Worm (Caenorhabditis elegans): ENCODE data around the gene clec-43.
"Not testable (repeated sequence)": the region's sequence is repeated elsewhere in the genome, so short reads cannot be mapped to it uniquely, and the experiment has no call there.

The clec-43 gene

ce11 chrII:937265-937664 lies 6.6 kb upstream of the clec-43 start:
- TF ChIP-seq elt-2 (tag; optimal IDR thresholded peaks at IDR 0.05) (no peak), ref-2 (tag; optimal IDR thresholded peaks at IDR 0.05) (peak; percentile 83)

ce11 chrII:938549-938948 lies 5.3 kb upstream of the clec-43 start, which contains the start of gene R07C3.3:
R07C3.3 (plus strand) TSS chrII:938849.
- no peak for TF ChIP-seq pha-4 (tag; optimal IDR thresholded peaks at IDR 0.05)
- TF ChIP-seq K09A11.1 (tag; optimal IDR thresholded peaks at IDR 0.05; ENCODE audit: insufficient read depth): no peak
- TF ChIP-seq pros-1 (tag; optimal IDR thresholded peaks at IDR 0.05): no peak
- TF ChIP-seq ceh-22 (tag; optimal IDR thresholded peaks at IDR 0.05): no peak
- no peak for TF ChIP-seq ceh-18 (tag; optimal IDR thresholded peaks at IDR 0.05)
- no peak for TF ChIP-seq Y22D7AL.16 (tag; optimal IDR thresholded peaks at IDR 0.05)
- TF ChIP-seq ttx-3 (tag; optimal IDR thresholded peaks at IDR 0.05): no peak
- no peak for TF ChIP-seq elt-4 (tag; optimal IDR thresholded peaks at IDR 0.05)
- no peak for TF ChIP-seq lin-11 (tag; optimal IDR thresholded peaks at IDR 0.05)
- no peak for TF ChIP-seq pat-9 (tag; optimal IDR thresholded peaks at IDR 0.05)

DNA sequence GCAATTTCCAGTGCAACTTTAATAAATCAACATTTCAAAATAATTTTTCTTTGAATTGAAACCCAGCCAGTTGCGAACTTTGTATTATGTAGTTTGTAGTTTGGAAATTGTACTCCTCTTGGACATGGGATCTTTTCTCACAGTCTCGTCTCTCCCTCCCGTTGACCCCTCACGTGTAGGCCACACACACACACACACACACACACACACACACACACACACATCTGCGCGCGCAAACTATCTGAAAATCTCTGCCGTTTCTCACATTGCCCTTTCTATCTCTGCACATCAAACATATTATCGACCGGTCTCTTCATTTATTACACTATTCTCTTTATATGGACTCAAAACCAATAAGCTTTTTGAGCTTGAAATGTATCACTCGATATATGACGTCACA lies 3.1 kb upstream of the clec-43 start, which contains the start of gene fbxc-36:
Gene fbxc-36 (plus strand): TSS at position 205 of the 400 bp plus-strand sequence.
- peak; percentile 48 for TF ChIP-seq hlh-30 (tag; optimal IDR thresholded peaks at IDR 0.05; ENCODE audit: insufficient read depth)
- no peak for TF ChIP-seq nfya-1 (tag; optimal IDR thresholded peaks at IDR 0.05)

DNA sequence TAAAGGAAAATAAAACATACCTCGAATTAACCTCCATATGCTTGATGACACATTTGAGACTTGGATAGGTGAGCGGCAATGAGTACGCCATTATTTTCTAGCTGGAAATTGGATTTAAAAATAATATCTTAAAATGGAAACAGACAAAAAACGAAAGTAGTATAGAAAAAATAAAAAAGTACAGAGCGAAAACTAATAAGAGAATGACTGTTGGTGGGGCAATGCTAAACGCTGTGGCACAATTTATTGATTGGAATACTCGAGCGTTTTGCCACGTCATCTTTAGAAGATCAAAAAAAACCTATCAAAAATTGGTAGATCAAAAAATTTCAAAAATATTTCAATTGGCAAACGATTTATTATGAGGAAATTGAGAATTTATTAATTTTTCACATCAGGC lies 4.2 kb downstream of the clec-43 start, which contains the start of gene fbxc-32:
Gene fbxc-32 (minus strand): TSS at position 101 of the 400 bp plus-strand sequence.
- TF ChIP-seq hlh-6 (tag; optimal IDR thresholded peaks at IDR 0.05): no peak
- TF ChIP-seq ceh-14 (tag; optimal IDR thresholded peaks at IDR 0.05): no peak
- TF ChIP-seq tbx-2 (tag; optimal IDR thresholded peaks at IDR 0.05): no peak
- no peak for TF ChIP-seq pat-9 (tag; optimal IDR thresholded peaks at IDR 0.05)
- TF ChIP-seq npax-4 (tag; optimal IDR thresholded peaks at IDR 0.05): no peak
- no peak for TF ChIP-seq unc-3 (GFP tag; conservative IDR thresholded peaks at IDR 0.05)
- TF ChIP-seq unc-3 (tag; optimal IDR thresholded peaks at IDR 0.05): no peak
- TF ChIP-seq ceh-48 (tag; optimal IDR thresholded peaks at IDR 0.05): no peak

DNA sequence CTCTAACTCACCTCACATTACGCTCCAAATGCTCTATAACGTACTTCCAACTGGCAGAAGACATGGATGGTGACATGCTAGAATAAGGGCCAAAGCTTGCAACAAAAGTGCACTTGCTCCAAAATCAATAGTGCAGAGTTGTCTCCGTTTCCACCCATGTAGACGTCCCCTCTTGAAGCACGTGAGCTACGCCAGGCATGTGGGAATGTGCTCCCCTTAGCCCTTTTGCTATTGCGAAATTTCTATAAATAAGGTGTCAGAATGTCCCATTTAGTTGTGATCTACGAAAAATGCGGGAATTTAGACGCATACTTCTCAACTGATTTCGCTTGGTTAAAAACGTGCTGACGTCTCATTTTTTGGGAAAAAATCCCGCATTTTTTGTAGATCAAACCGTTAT lies 6.5 kb downstream of the clec-43 start:
- TF ChIP-seq fkh-6 (tag; optimal IDR thresholded peaks at IDR 0.05): no peak
- TF ChIP-seq eyg-1 (tag; optimal IDR thresholded peaks at IDR 0.05): no peak
- peak; percentile 28 for TF ChIP-seq ceh-19 (GFP tag; optimal IDR thresholded peaks at IDR 0.05)
- TF ChIP-seq zip-5 (tag; optimal IDR thresholded peaks at IDR 0.05): no peak
- peak; percentile 46 for TF ChIP-seq ceh-48 (tag; optimal IDR thresholded peaks at IDR 0.05)

- TF ChIP-seq hlh-30 (tag; optimal IDR thresholded peaks at IDR 0.05; ENCODE audit: insufficient read depth) (peak; percentile 60), dmd-4 (tag; optimal IDR thresholded peaks at IDR 0.05; ENCODE audit: borderline replicate concordance) (no peak), ceh-48 (tag; optimal IDR thresholded peaks at IDR 0.05) (peak; percentile 6)
Observed at ce11 chrII:953052-953451, 9.2 kb downstream of the clec-43 start.

DNA sequence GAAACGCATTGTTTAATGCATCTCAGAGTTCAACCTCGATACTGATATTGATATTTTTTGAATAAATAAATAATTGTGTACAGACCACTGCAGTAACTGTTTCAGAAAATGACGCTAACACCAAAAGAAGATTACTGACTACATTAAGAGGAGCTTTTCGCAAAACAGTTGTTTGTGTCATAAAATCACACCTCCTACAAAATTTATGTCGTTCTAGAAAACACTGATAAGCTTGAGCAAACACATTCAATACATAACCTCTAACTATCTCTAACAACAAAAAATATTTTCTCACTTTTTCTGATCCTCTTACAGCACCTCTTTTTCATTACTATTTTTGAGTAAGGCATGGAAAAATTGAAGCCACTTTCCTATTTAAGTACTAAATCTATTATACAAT lies 10.8 kb downstream of the clec-43 start, which contains the start of gene fbxc-7:
Gene fbxc-7 (plus strand): TSS at position 301 of the 400 bp plus-strand sequence.
- not testable (repeated sequence) for TF ChIP-seq ceh-2, odd-2, ceh-24 (tag; optimal IDR thresholded peaks at IDR 0.05)

All from whole organism, late embryonic.